Worm (Caenorhabditis elegans): ENCODE data around the gene Y55F3AR.2.

Gene Y55F3AR.2

ce11 chrIV:1055734-1056133 lies 38.6 kb upstream of the Y55F3AR.2 start:
- TF ChIP-seq set-16 (GFP tag; IDR thresholded peaks at IDR 0.05) (peak; percentile 90), nhr-42 (GFP tag; IDR thresholded peaks at IDR 0.05) (no peak), aha-1 (tag) (peak; percentile 8)

ce11 chrIV:1056263-1056942 lies 37.9 kb upstream of the Y55F3AR.2 start, which contains the start of the genes Y55F3AM.13 and mrps-25:
TSS of gene Y55F3AM.13 (minus strand) at chrIV:1056313.
TSS of gene mrps-25 (plus strand) at chrIV:1056892.
- TF ChIP-seq dpl-1 (GFP tag; optimal IDR thresholded peaks at IDR 0.05), result peak; percentile 42
- TF ChIP-seq Y48G9A.11 (GFP tag; IDR thresholded peaks at IDR 0.05), result peak; percentile 91
- 0 out of 2 replicates have a peak, but pooled peaks have one; percentile 21 for TF ChIP-seq lin-38 (GFP tag; IDR thresholded peaks at IDR 0.05)
- no peak for TF ChIP-seq nhr-76 (tag; optimal IDR thresholded peaks at IDR 0.05)
- TF ChIP-seq daf-12 (tag; optimal IDR thresholded peaks at IDR 0.05), result no peak
- no peak for TF ChIP-seq mxl-3 (GFP tag; optimal IDR thresholded peaks at IDR 0.05)
- TF ChIP-seq T20F7.1 (GFP tag; optimal IDR thresholded peaks at IDR 0.05), result peak; percentile 99
- TF ChIP-seq attf-4 (tag; optimal IDR thresholded peaks at IDR 0.05), result no peak
- TF ChIP-seq lsy-2 (tag; optimal IDR thresholded peaks at IDR 0.05), result peak in 1 of 2 experiments; percentile 59
- TF ChIP-seq nhr-102 (tag; optimal IDR thresholded peaks at IDR 0.05), result no peak
- TF ChIP-seq saeg-2 (GFP tag; IDR thresholded peaks at IDR 0.05), result no peak
- no peak for TF ChIP-seq ZK337.2 (GFP tag; IDR thresholded peaks at IDR 0.05)
- no peak for TF ChIP-seq nhr-41 (GFP tag; IDR thresholded peaks at IDR 0.05)
- no peak for TF ChIP-seq mep-1 (tag; optimal IDR thresholded peaks at IDR 0.05)
- peak; percentile 54 for TF ChIP-seq R02D3.7 (tag; optimal IDR thresholded peaks at IDR 0.05)

- TF ChIP-seq ztf-11 (tag; optimal IDR thresholded peaks at IDR 0.05), result no peak
- peak; percentile 90 for TF ChIP-seq Y48G9A.11 (GFP tag; IDR thresholded peaks at IDR 0.05)
- no peak for TF ChIP-seq daf-16 (GFP tag; optimal IDR thresholded peaks at IDR 0.05)
- TF ChIP-seq daf-16 (tag; optimal IDR thresholded peaks at IDR 0.05), result peak; percentile 7
- no peak for TF ChIP-seq nhr-237 (tag; optimal IDR thresholded peaks at IDR 0.05)
- TF ChIP-seq ceh-32 (tag; optimal IDR thresholded peaks at IDR 0.05; ENCODE audit: poor library complexity), result no peak
- no peak for TF ChIP-seq nhr-48 (tag; optimal IDR thresholded peaks at IDR 0.05)
- TF ChIP-seq dve-1 (tag; optimal IDR thresholded peaks at IDR 0.05; ENCODE audit: insufficient read depth), result no peak
- TF ChIP-seq duxl-1 (tag; optimal IDR thresholded peaks at IDR 0.05; ENCODE audit: poor library complexity), result no peak
- TF ChIP-seq dpl-1 (GFP tag; optimal IDR thresholded peaks at IDR 0.05), result no peak
- TF ChIP-seq arid-1 (GFP tag; conservative IDR thresholded peaks at IDR 0.05), result no peak
- no peak for TF ChIP-seq mdl-1 (tag; optimal IDR thresholded peaks at IDR 0.05)
- no peak for TF ChIP-seq hlh-11 (tag; optimal IDR thresholded peaks at IDR 0.05)
- TF ChIP-seq unc-39 (tag; optimal IDR thresholded peaks at IDR 0.05), result no peak
- no peak for TF ChIP-seq nhr-25 (tag; optimal IDR thresholded peaks at IDR 0.05; ENCODE audit: borderline replicate concordance, insufficient read depth)
- TF ChIP-seq fkh-10 (GFP tag; optimal IDR thresholded peaks at IDR 0.05), result no peak
Observed at ce11 chrIV:1058504-1058903, 35.8 kb upstream of the Y55F3AR.2 start.

ce11 chrIV:1061689-1062088 lies 32.7 kb upstream of the Y55F3AR.2 start:
- TF ChIP-seq Y48G9A.11 (GFP tag; IDR thresholded peaks at IDR 0.05) (0 out of 2 replicates have a peak, but pooled peaks have one; percentile 44), lin-38 (GFP tag; IDR thresholded peaks at IDR 0.05) (0 out of 2 replicates have a peak, but pooled peaks have one; percentile 20), set-16 (GFP tag; IDR thresholded peaks at IDR 0.05) (0 out of 2 replicates have a peak, but pooled peaks have one; percentile 8)

ce11 chrIV:1063058-1063457 lies 31.3 kb upstream of the Y55F3AR.2 start:
- TF ChIP-seq daf-16 (GFP tag; optimal IDR thresholded peaks at IDR 0.05) (no peak), daf-16 (tag; optimal IDR thresholded peaks at IDR 0.05) (peak; percentile 6), lir-3 (tag; optimal IDR thresholded peaks at IDR 0.05) (no peak), Y48G9A.11 (GFP tag; IDR thresholded peaks at IDR 0.05) (0 out of 2 replicates have a peak, but pooled peaks have one; percentile 16)
